Fruit fly (Drosophila melanogaster): ENCODE measurements around the gene Tfb4.

The Tfb4 gene

DNA sequence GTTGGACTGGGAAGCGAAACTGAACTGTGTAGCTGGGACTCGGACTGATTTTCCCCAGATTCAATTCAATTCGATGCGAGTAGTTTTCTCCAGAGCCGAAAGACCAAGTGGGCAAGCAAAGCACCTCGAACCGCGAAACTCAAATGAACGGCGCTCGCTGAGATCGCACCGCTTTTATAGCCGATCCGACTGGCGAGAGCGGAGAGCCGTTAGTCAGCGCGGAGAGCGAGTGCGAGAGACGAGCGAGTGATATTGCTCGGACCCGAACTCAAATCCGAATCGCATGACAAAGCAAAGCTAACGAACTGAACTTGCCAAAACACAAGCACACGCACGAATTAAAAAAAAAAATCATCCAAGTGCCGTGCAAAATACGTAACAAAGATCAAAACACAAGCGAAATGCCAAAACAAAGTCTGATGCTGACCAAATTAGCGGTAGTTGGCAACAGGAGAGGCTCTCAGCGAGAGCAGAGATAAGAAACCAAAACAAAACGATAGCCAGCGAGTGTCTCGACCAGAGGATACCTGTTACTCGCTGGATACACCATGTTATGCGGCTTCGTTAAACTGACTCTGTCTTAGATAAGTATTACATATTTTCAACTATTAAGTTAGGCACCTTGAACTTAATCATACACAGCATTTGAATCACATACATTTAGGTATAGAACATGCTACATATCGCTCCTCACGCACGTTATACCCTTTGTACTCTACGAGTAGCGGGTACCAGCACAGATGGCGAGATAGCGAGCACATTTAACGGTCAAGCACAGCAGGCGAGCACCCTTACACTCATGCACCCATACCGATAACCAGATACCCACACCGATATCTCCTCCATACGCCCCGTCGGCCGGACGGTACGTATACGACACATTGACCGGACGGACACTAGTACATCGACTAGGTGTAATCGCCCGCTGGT is 31.3 kb downstream of the Tfb4 start (continued):
- TF ChIP-seq dmrt93B (GFP tag; optimal IDR thresholded peaks at IDR 0.05) (peak; percentile 44), CG9705 (GFP tag; optimal IDR thresholded peaks at IDR 0.05) (no peak)

DNA sequence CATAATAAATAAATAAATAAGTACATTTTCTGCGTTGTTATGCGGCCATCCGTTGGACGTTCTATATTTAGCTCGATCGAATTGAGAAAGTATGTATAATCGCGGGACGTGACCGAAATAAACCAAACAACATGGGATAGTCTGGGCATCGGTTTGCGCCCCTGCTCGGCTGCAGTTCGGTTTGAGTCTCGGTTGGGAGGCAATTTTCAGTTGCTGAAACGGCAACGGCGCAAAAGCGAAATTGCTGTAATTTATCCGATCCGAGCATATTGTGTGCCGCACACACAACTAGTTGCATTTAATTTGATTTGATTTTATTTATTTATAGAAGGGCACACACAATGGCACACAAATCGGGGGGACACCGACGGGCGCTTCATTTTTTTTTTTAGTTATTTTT is 32.3 kb downstream of the Tfb4 start:
- TF ChIP-seq br (GFP tag; optimal IDR thresholded peaks at IDR 0.05) (peak; percentile 0), Dif (GFP tag; optimal IDR thresholded peaks at IDR 0.05; ENCODE audit: partially characterized antibody) (peak; percentile 6), Dfd (GFP tag; optimal IDR thresholded peaks at IDR 0.05) (no peak), Sp1 (GFP tag; optimal IDR thresholded peaks at IDR 0.05) (no peak)

DNA sequence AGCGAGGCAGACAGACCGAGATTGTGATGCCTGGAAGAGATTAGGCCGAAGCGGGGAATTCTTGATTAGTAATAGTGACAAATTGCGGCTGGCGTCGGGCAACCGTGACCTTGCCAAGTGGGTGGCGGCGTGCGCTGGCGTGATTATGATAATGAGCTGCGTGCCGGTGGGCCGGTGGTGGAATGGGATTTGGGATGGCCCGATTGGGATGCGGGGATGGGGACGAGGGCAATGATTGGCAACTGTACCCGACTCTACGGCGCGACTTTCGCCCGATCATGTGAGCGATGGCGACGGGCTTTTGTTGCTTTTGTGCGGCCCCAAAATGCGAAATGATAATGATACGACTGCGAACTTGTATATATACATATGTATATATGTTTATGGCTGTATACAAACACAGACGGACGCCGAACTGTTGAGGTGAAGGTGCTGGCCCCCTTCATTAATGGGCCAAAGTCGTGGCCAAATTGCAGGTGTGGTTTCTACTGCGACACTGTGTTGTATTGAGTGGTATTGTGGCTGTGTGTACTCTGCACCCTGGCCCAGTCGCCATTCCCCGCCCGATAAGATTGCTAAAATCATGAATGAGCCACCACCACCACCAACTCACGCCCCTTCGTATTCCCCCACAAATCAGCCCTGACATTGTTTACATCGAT is 33.7 kb downstream of the Tfb4 start:
- no peak for TF ChIP-seq Vsx2 (GFP tag; optimal IDR thresholded peaks at IDR 0.05; ENCODE audit: partially characterized antibody)
- no peak for TF ChIP-seq sage (GFP tag; optimal IDR thresholded peaks at IDR 0.05)
- no peak for TF ChIP-seq usp (GFP tag; optimal IDR thresholded peaks at IDR 0.05)
- peak; percentile 48 for TF ChIP-seq Jra (GFP tag; optimal IDR thresholded peaks at IDR 0.05)
- TF ChIP-seq Rel (GFP tag; optimal IDR thresholded peaks at IDR 0.05): peak; percentile 58
- TF ChIP-seq Rel (tag; optimal IDR thresholded peaks at IDR 0.05): peak; percentile 74
- TF ChIP-seq dl (GFP tag; optimal IDR thresholded peaks at IDR 0.05; ENCODE audit: insufficient read depth in 1 of 2, partially characterized antibody in 2 of 2): no peak
- TF ChIP-seq Hr83 (GFP tag; optimal IDR thresholded peaks at IDR 0.05; ENCODE audit: poor library complexity, severe bottlenecking): no peak
- TF ChIP-seq br (GFP tag; optimal IDR thresholded peaks at IDR 0.05): peak; percentile 19
- no peak for TF ChIP-seq CG9705 (GFP tag; optimal IDR thresholded peaks at IDR 0.05)
- TF ChIP-seq brk (GFP tag; optimal IDR thresholded peaks at IDR 0.05): no peak
- TF ChIP-seq Hnf4 (GFP tag; optimal IDR thresholded peaks at IDR 0.05): peak; percentile 76
- no peak for TF ChIP-seq pan (optimal IDR thresholded peaks at IDR 0.05)
- TF ChIP-seq Myc (optimal IDR thresholded peaks at IDR 0.05): no peak
- TF ChIP-seq psq (GFP tag; optimal IDR thresholded peaks at IDR 0.05): no peak
- no peak for TF ChIP-seq tai (GFP tag; optimal IDR thresholded peaks at IDR 0.05)
- TF ChIP-seq foxo (GFP tag; optimal IDR thresholded peaks at IDR 0.05): peak in 1 of 2 experiments; percentile 2
- no peak for TF ChIP-seq OdsH (GFP tag; optimal IDR thresholded peaks at IDR 0.05)
- TF ChIP-seq h (GFP tag; optimal IDR thresholded peaks at IDR 0.05): peak; percentile 67
- peak; percentile 24 for TF ChIP-seq fru (GFP tag; optimal IDR thresholded peaks at IDR 0.05)

DNA sequence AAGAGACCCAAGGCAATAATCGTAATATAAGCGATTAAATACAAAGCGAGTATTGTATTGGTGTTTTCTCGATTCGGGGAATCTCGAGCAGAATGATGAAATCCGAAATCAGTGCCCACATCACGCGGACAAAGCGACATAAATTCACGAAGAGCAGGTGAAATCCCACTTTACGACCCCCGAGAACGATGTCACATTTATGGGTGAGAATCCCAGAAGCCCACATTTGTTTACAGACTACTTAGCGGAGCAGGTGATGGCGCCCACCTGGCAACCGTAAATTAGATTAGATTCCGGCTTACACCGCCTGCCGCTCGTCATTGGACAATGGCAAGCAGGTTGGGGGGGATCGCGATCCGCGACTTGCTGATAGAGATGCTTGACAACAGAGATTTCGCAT is 36.2 kb downstream of the Tfb4 start:
- TF ChIP-seq tai (GFP tag; optimal IDR thresholded peaks at IDR 0.05) (no peak), Rel (GFP tag; optimal IDR thresholded peaks at IDR 0.05) (no peak), Rel (tag; optimal IDR thresholded peaks at IDR 0.05) (peak; percentile 84)

DNA sequence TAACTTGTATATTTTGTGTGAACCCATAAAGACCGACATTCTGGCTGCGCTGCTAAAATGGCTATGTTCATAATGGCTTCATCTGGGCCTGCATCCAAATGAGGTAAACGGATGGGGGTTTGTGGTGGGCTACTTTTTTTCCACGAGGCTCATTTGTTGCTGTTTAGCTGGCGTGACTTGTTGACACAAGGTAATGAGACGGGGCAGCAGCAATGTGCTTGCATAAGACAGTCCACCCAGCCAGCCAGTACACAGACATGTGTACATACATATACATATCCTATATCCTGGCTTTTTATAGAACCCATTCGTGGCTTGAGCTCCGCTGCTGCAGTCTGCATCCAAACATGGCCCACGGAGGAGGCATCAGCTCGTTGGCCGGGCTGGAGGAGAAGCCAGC is 37.8 kb downstream of the Tfb4 start, which contains the start of gene CG14340:
Gene CG14340, plus strand, starts transcription at position 301 of the 400 bp plus-strand sequence.
- TF ChIP-seq dsf (GFP tag; optimal IDR thresholded peaks at IDR 0.05; ENCODE audit: borderline replicate concordance) (no peak), sv (GFP tag; optimal IDR thresholded peaks at IDR 0.05) (no peak), CG32264 (GFP tag; optimal IDR thresholded peaks at IDR 0.05) (no peak), N (GFP tag; optimal IDR thresholded peaks at IDR 0.05) (no peak), pan (optimal IDR thresholded peaks at IDR 0.05) (no peak), Sp1 (GFP tag; optimal IDR thresholded peaks at IDR 0.05) (no peak), jim (GFP tag; optimal IDR thresholded peaks at IDR 0.05) (no peak), br (GFP tag; optimal IDR thresholded peaks at IDR 0.05) (no peak), h (GFP tag; optimal IDR thresholded peaks at IDR 0.05) (no peak), lola (GFP tag; optimal IDR thresholded peaks at IDR 0.05) (no peak), Abd-B (GFP tag; optimal IDR thresholded peaks at IDR 0.05) (no peak), fru (GFP tag; optimal IDR thresholded peaks at IDR 0.05) (no peak), Hr78 (GFP tag; optimal IDR thresholded peaks at IDR 0.05) (no peak), Vsx2 (GFP tag; optimal IDR thresholded peaks at IDR 0.05; ENCODE audit: partially characterized antibody) (no peak), Rel (GFP tag; optimal IDR thresholded peaks at IDR 0.05) (no peak), Rel (tag; optimal IDR thresholded peaks at IDR 0.05) (no peak), rgr (GFP tag; optimal IDR thresholded peaks at IDR 0.05) (no peak), sage (GFP tag; optimal IDR thresholded peaks at IDR 0.05) (no peak)
